Worm (Caenorhabditis elegans) whole organism, L1 larva: ENCODE measurements around the gene C23H4.8.

ENCODE experiments used
- C04F5.9 ChIP-seq: sonication (generic microtip); optimal IDR thresholded peaks from 2 replicates; lab custom pipeline; 2016; ENCODE audit warnings: missing genetic modification characterization, missing compliant biosample characterization
- F16B12.6 ChIP-seq: fragments of 150-350 bp; optimal IDR thresholded peaks from 2 replicates; lab custom pipeline; 2014; ENCODE audit warnings: missing biosample characterization, missing genetic modification characterization
- alr-1 ChIP-seq: fragments of 200-800 bp; sonication (Bioruptor generic); optimal IDR thresholded peaks from 2 replicates; lab custom pipeline; 2018; ENCODE audit warnings: borderline replicate concordance, mild to moderate bottlenecking, missing genetic modification characterization, missing compliant biosample characterization
- ama-1 ChIP-seq: fragments of 150-350 bp; optimal IDR thresholded peaks from 2 replicates; lab custom pipeline; 2014
- blmp-1 ChIP-seq: fragments of 150-350 bp; optimal IDR thresholded peaks from 2 replicates; lab custom pipeline; 2014; ENCODE audit warnings: missing biosample characterization, missing genetic modification characterization
- ceh-63 ChIP-seq: fragments of 200-800 bp; sonication (Bioruptor generic); optimal IDR thresholded peaks from 2 replicates; lab custom pipeline; 2018; ENCODE audit warnings: mild to moderate bottlenecking, missing genetic modification characterization, missing compliant biosample characterization
- ceh-8 ChIP-seq: fragments of 200-800 bp; sonication (Bioruptor generic); optimal IDR thresholded peaks from 2 replicates; lab custom pipeline; 2018; ENCODE audit warnings: mild to moderate bottlenecking, missing genetic modification characterization, moderate library complexity, missing compliant biosample characterization
- ceh-88 ChIP-seq: fragments of 200-800 bp; sonication (Bioruptor generic); IDR thresholded peaks from 2 replicates; pipeline ENCODE4 v1.3.6; 2022; ENCODE audit warnings: missing genetic modification characterization, missing compliant biosample characterization
- ceh-90 ChIP-seq: sonication (generic microtip); optimal IDR thresholded peaks from 2 replicates; lab custom pipeline; 2016; ENCODE audit warnings: missing genetic modification characterization, missing compliant biosample characterization
- dpl-1 ChIP-seq, 3 experiments: fragments of 150-350 bp in 2 of 3; sonication (generic microtip) in 1 of 3; optimal IDR thresholded peaks; 2 replicates each; lab custom pipeline; 2014 to 2017; ENCODE audit warnings: missing biosample characterization in 3 of 3, missing genetic modification characterization in 3 of 3, missing genetic modification reagents in 3 of 3
- dsc-1 ChIP-seq: sonication (generic microtip); optimal IDR thresholded peaks from 2 replicates; lab custom pipeline; 2016; ENCODE audit warnings: mild to moderate bottlenecking, missing genetic modification characterization, missing compliant biosample characterization
- efl-1 ChIP-seq, 4 experiments: fragments of 150-350 bp; optimal IDR thresholded peaks in 3 of 4; peaks in 1 of 4; 1 replicate in 1 of 4; 2 replicates in 3 of 4; lab custom pipeline; 2014; ENCODE audit warnings: missing biosample characterization in 2 of 4, missing genetic modification characterization in 2 of 4, missing genetic modification reagents in 2 of 4
- efl-3 ChIP-seq: fragments of 200-800 bp; sonication (Bioruptor generic); optimal IDR thresholded peaks from 2 replicates; lab custom pipeline; 2018; ENCODE audit warnings: mild to moderate bottlenecking, missing genetic modification characterization, missing compliant biosample characterization
- egl-13 ChIP-seq: sonication (generic microtip); optimal IDR thresholded peaks from 2 replicates; lab custom pipeline; 2016; ENCODE audit warnings: missing genotype, missing genetic modification reagents, missing genetic modification characterization, missing compliant biosample characterization
- egl-27 ChIP-seq, 2 experiments: fragments of 150-350 bp in 1 of 2; sonication (generic microtip); optimal IDR thresholded peaks; 3 replicates each; lab custom pipeline; 2017 to 2018; ENCODE audit warnings: missing biosample characterization in 2 of 2, missing genetic modification characterization in 2 of 2, missing genetic modification reagents in 2 of 2
- elt-2 ChIP-seq: sonication (generic microtip); optimal IDR thresholded peaks from 2 replicates; lab custom pipeline; 2016; ENCODE audit warnings: missing genetic modification characterization, mild to moderate bottlenecking, inconsistent platforms, missing compliant biosample characterization, missing genetic modification reagents
- elt-3 ChIP-seq, 6 experiments: fragments of 150-350 bp in 1 of 6; sonication (generic microtip); optimal IDR thresholded peaks; 2 replicates each; lab custom pipeline; 2017 to 2018; ENCODE audit warnings: missing biosample characterization in 6 of 6, missing genetic modification characterization in 6 of 6, inconsistent platforms in 1 of 6
- ets-5 ChIP-seq: fragments of 200-800 bp; sonication (Bioruptor generic); IDR thresholded peaks from 2 replicates; pipeline ENCODE4 v1.3.6; 2022; ENCODE audit warnings: missing genetic modification characterization, missing compliant biosample characterization
- fkh-10 ChIP-seq: sonication (generic microtip); optimal IDR thresholded peaks from 2 replicates; lab custom pipeline; 2017; ENCODE audit warnings: missing biosample characterization, missing genetic modification reagents, missing genetic modification characterization
- fos-1 ChIP-seq: fragments of 150-350 bp; optimal IDR thresholded peaks from 2 replicates; lab custom pipeline; 2014; ENCODE audit warnings: missing biosample characterization, missing genetic modification characterization
- grh-1 ChIP-seq: fragments of 200-800 bp; sonication (Bioruptor generic); IDR thresholded peaks from 2 replicates; pipeline ENCODE4 v1.3.6; 2022; ENCODE audit warnings: missing genetic modification reagents, missing genetic modification characterization, missing compliant biosample characterization
- hlh-17 ChIP-seq: fragments of 200-800 bp; sonication (Bioruptor generic); optimal IDR thresholded peaks from 2 replicates; lab custom pipeline; 2018; ENCODE audit warnings: missing genetic modification characterization, mild to moderate bottlenecking, missing compliant biosample characterization, moderate library complexity, borderline replicate concordance
- irx-1 ChIP-seq: sonication (generic microtip); optimal IDR thresholded peaks from 2 replicates; lab custom pipeline; 2016; ENCODE audit warnings: missing genetic modification characterization, missing compliant biosample characterization
- isw-1 ChIP-seq: fragments of 200-800 bp; sonication (Bioruptor generic); IDR thresholded peaks from 2 replicates; pipeline ENCODE4 v1.3.6; 2022; ENCODE audit warnings: missing genetic modification characterization, missing compliant biosample characterization
- lin-13 ChIP-seq: fragments of 150-350 bp; optimal IDR thresholded peaks from 2 replicates; lab custom pipeline; 2014; ENCODE audit warnings: missing biosample characterization, missing genetic modification reagents, missing genetic modification characterization
- lin-14 ChIP-seq: fragments of 200-800 bp; sonication (Bioruptor generic); optimal IDR thresholded peaks from 2 replicates; lab custom pipeline; 2018; ENCODE audit warnings: mild to moderate bottlenecking, missing genetic modification characterization, moderate library complexity, missing compliant biosample characterization
- lir-3 ChIP-seq: sonication (generic microtip); optimal IDR thresholded peaks from 2 replicates; lab custom pipeline; 2016; ENCODE audit warnings: mild to moderate bottlenecking, missing genetic modification characterization, moderate library complexity, missing compliant biosample characterization; ENCODE audit not compliant: poor library complexity
- lsy-2 ChIP-seq, 2 experiments: fragments of 150-350 bp; optimal IDR thresholded peaks; 2 replicates each; lab custom pipeline; 2014; ENCODE audit warnings: missing biosample characterization in 2 of 2, missing genetic modification characterization in 2 of 2
- mab-9 ChIP-seq: fragments of 200-800 bp; sonication (Bioruptor generic); IDR thresholded peaks from 2 replicates; pipeline ENCODE4 v1.3.6; 2022; ENCODE audit warnings: missing genetic modification reagents, missing genetic modification characterization, missing compliant biosample characterization
- mep-1 ChIP-seq: fragments of 150-350 bp; optimal IDR thresholded peaks from 2 replicates; lab custom pipeline; 2014; ENCODE audit warnings: missing biosample characterization, missing genetic modification characterization
- nhr-28 ChIP-seq: fragments of 150-350 bp; optimal IDR thresholded peaks from 2 replicates; lab custom pipeline; 2014; ENCODE audit warnings: missing biosample characterization, missing genetic modification characterization
- nhr-47 ChIP-seq: sonication (generic microtip); optimal IDR thresholded peaks from 2 replicates; lab custom pipeline; 2016; ENCODE audit warnings: mild to moderate bottlenecking, missing genetic modification characterization, moderate library complexity, missing compliant biosample characterization
- nhr-71 ChIP-seq: sonication (generic microtip); optimal IDR thresholded peaks from 2 replicates; lab custom pipeline; 2016; ENCODE audit warnings: mild to moderate bottlenecking, missing genetic modification characterization, moderate library complexity, missing compliant biosample characterization
- nhr-77 ChIP-seq: fragments of 150-350 bp; optimal IDR thresholded peaks from 2 replicates; lab custom pipeline; 2014; ENCODE audit warnings: missing biosample characterization, missing genetic modification characterization
- nhr-90 ChIP-seq: sonication (generic microtip); optimal IDR thresholded peaks from 2 replicates; lab custom pipeline; 2016; ENCODE audit warnings: mild to moderate bottlenecking, missing genetic modification characterization, missing compliant biosample characterization; ENCODE audit not compliant: poor library complexity
- pag-3 ChIP-seq: sonication (generic microtip); optimal IDR thresholded peaks from 2 replicates; lab custom pipeline; 2017; ENCODE audit warnings: missing genetic modification characterization, mild to moderate bottlenecking, missing compliant biosample characterization, antibody characterized with exemption, borderline replicate concordance; ENCODE audit not compliant: insufficient read depth
- rnt-1 ChIP-seq: sonication (generic microtip); optimal IDR thresholded peaks from 2 replicates; lab custom pipeline; 2016; ENCODE audit warnings: mild to moderate bottlenecking, missing genetic modification characterization, moderate library complexity, missing compliant biosample characterization
- sox-4 ChIP-seq: sonication (generic microtip); optimal IDR thresholded peaks from 2 replicates; lab custom pipeline; 2016; ENCODE audit warnings: missing genetic modification characterization, missing compliant biosample characterization
- sptf-1 ChIP-seq: fragments of 150-350 bp; optimal IDR thresholded peaks from 2 replicates; lab custom pipeline; 2014; ENCODE audit warnings: missing biosample characterization, missing genetic modification characterization
- swsn-7 ChIP-seq: sonication (generic microtip); optimal IDR thresholded peaks from 2 replicates; lab custom pipeline; 2016; ENCODE audit warnings: missing genetic modification characterization, missing compliant biosample characterization
- tbx-2 ChIP-seq: sonication (generic microtip); optimal IDR thresholded peaks from 2 replicates; lab custom pipeline; 2016; ENCODE audit warnings: missing genetic modification characterization, missing compliant biosample characterization
- tlp-1 ChIP-seq: fragments of 150-350 bp; optimal IDR thresholded peaks from 2 replicates; lab custom pipeline; 2014; ENCODE audit warnings: missing biosample characterization, missing genetic modification characterization
- unc-130 ChIP-seq: fragments of 150-350 bp; optimal IDR thresholded peaks from 2 replicates; lab custom pipeline; 2017; ENCODE audit warnings: missing biosample characterization, missing genetic modification characterization, inconsistent platforms
- unc-30 ChIP-seq: sonication (generic microtip); optimal IDR thresholded peaks from 2 replicates; lab custom pipeline; 2017; ENCODE audit warnings: missing biosample characterization, missing genetic modification characterization
- unc-86 ChIP-seq: sonication (generic microtip); optimal IDR thresholded peaks from 2 replicates; lab custom pipeline; 2016; ENCODE audit warnings: missing genetic modification characterization, missing compliant biosample characterization
- unc-98 ChIP-seq: fragments of 200-800 bp; sonication (Bioruptor generic); IDR thresholded peaks from 2 replicates; pipeline ENCODE4 v1.3.6; 2022; ENCODE audit warnings: missing genetic modification characterization, missing compliant biosample characterization
- vab-15 ChIP-seq: sonication (generic microtip); optimal IDR thresholded peaks from 2 replicates; lab custom pipeline; 2017; ENCODE audit warnings: missing genotype, mild to moderate bottlenecking, missing genetic modification characterization, missing compliant biosample characterization
- zag-1 ChIP-seq: fragments of 150-350 bp; optimal IDR thresholded peaks from 2 replicates; lab custom pipeline; 2014; ENCODE audit warnings: missing biosample characterization, missing genetic modification characterization

The C23H4.8 gene

ce11 chrX:12180681-12181080 is 36.4 kb upstream of the C23H4.8 start (continued):
- peak in 5 of 6 experiments; percentile 6 to 50 (median 33) for TF ChIP-seq elt-3 (tag; optimal IDR thresholded peaks at IDR 0.05; lab: Kevin White, UChicago)
- TF ChIP-seq hlh-17 (GFP tag; lab: Kevin White, UChicago), result no peak
- peak; percentile 62 for TF ChIP-seq nhr-71 (tag; lab: Kevin White, UChicago)
- TF ChIP-seq isw-1 (GFP tag; lab: Robert Waterston, UW), result no peak
- TF ChIP-seq dpl-1 (GFP tag; optimal IDR thresholded peaks at IDR 0.05; lab: Kevin White, UChicago), result no peak
- peak; percentile 65 for TF ChIP-seq tbx-2 (tag; lab: Kevin White, UChicago)
- no peak for TF ChIP-seq irx-1 (tag; lab: Kevin White, UChicago)
- TF ChIP-seq unc-98 (GFP tag; lab: Robert Waterston, UW), result no peak
- TF ChIP-seq unc-30 (tag; lab: Kevin White, UChicago), result no peak
- TF ChIP-seq alr-1, result no peak
- no peak for TF ChIP-seq lir-3
- TF ChIP-seq fkh-10 (GFP tag; lab: Kevin White, UChicago), result no peak
- TF ChIP-seq ets-5 (GFP tag; lab: Robert Waterston, UW), result no peak
- peak; percentile 63 for TF ChIP-seq mep-1
- TF ChIP-seq efl-3 (GFP tag; lab: Kevin White, UChicago), result no peak
- TF ChIP-seq ceh-90, result no peak
- peak; percentile 2 for TF ChIP-seq pag-3 (tag; lab: Kevin White, UChicago)
- no peak for TF ChIP-seq mab-9 (GFP tag; lab: Robert Waterston, UW)
- TF ChIP-seq grh-1 (GFP tag; lab: Robert Waterston, UW), result peak; percentile 89
- TF ChIP-seq ceh-63 (GFP tag; lab: Kevin White, UChicago), result no peak
- no peak for TF ChIP-seq unc-86
- no peak for TF ChIP-seq ama-1 (lab: Kevin White, UChicago)
- no peak for TF ChIP-seq egl-13
- no peak for TF ChIP-seq efl-1 (optimal IDR thresholded peaks at IDR 0.05; lab: Kevin White, UChicago)
- no peak for TF ChIP-seq efl-1 (GFP tag; optimal IDR thresholded peaks at IDR 0.05 in 1 of 2; lab: Kevin White, UChicago)
- no peak for TF ChIP-seq sox-4 (tag; lab: Kevin White, UChicago)
- peak; percentile 15 for TF ChIP-seq rnt-1 (tag; lab: Kevin White, UChicago)
- no peak for TF ChIP-seq egl-27 (tag; optimal IDR thresholded peaks at IDR 0.05; lab: Kevin White, UChicago)
- no peak for TF ChIP-seq elt-2
- TF ChIP-seq vab-15 (tag; lab: Kevin White, UChicago), result no peak
- no peak for TF ChIP-seq ceh-88 (GFP tag; lab: Robert Waterston, UW)
- TF ChIP-seq nhr-28 (tag; lab: Kevin White, UChicago), result no peak
- no peak for TF ChIP-seq C04F5.9 (tag; lab: Kevin White, UChicago)
- peak in 1 of 2 experiments; percentile 52 for TF ChIP-seq lsy-2 (tag; optimal IDR thresholded peaks at IDR 0.05; lab: Kevin White, UChicago)
- TF ChIP-seq nhr-47 (tag; lab: Kevin White, UChicago), result peak; percentile 26
- TF ChIP-seq ceh-8 (GFP tag; lab: Kevin White, UChicago), result peak; percentile 65
- TF ChIP-seq tlp-1, result no peak
- TF ChIP-seq F16B12.6 (tag; lab: Kevin White, UChicago), result no peak
- TF ChIP-seq sptf-1, result no peak

- peak; percentile 63 for TF ChIP-seq dsc-1 (tag; lab: Kevin White, UChicago)
- no peak for TF ChIP-seq swsn-7 (tag; lab: Kevin White, UChicago)
- TF ChIP-seq lin-13 (GFP tag; lab: Kevin White, UChicago), result no peak
- TF ChIP-seq lin-14, result peak; percentile 16
- TF ChIP-seq nhr-90 (tag; lab: Kevin White, UChicago), result no peak
- no peak for TF ChIP-seq fos-1
- TF ChIP-seq vab-15 (tag; lab: Kevin White, UChicago), result no peak
- no peak for TF ChIP-seq nhr-77 (tag; lab: Kevin White, UChicago)
- TF ChIP-seq blmp-1, result peak; percentile 24
- no peak for TF ChIP-seq zag-1 (tag; lab: Kevin White, UChicago)
- no peak for TF ChIP-seq unc-130 (tag; lab: Kevin White, UChicago)
- TF ChIP-seq isw-1 (GFP tag; lab: Robert Waterston, UW), result no peak
Measured at ce11 chrX:12181606-12182005, 35.4 kb upstream of the C23H4.8 start.
